Worm (Caenorhabditis elegans): ENCODE measurements around the gene oac-55.

oac-55 gene

ce11 chrV:3760839-3761238, at the start of gene oac-55:
Gene oac-55 (plus strand): TSS chrV:3761139.
- TF ChIP-seq unc-62 (GFP tag; optimal IDR thresholded peaks at IDR 0.05) = no peak

ce11 chrV:3711544-3711943, 49.4 kb upstream of the oac-55 start:
- TF ChIP-seq unc-62 (GFP tag; optimal IDR thresholded peaks at IDR 0.05) = no peak

- no peak for TF ChIP-seq unc-62 (GFP tag; optimal IDR thresholded peaks at IDR 0.05)
Measured at ce11 chrV:3712192-3712591, 48.7 kb upstream of the oac-55 start.

- TF ChIP-seq unc-62 (GFP tag; optimal IDR thresholded peaks at IDR 0.05) = no peak
Measured at ce11 chrV:3712955-3713354, 48.0 kb upstream of the oac-55 start.

ce11 chrV:3714750-3715149, 46.2 kb upstream of the oac-55 start:
- no peak for TF ChIP-seq unc-62 (GFP tag; optimal IDR thresholded peaks at IDR 0.05)

ce11 chrV:3715488-3716019, 45.4 kb upstream of the oac-55 start, which contains the start of gene nrsn-1:
Gene nrsn-1 (minus strand): TSS chrV:3715969.
- TF ChIP-seq unc-62 (GFP tag; optimal IDR thresholded peaks at IDR 0.05) = no peak

ce11 chrV:3716279-3716887, 44.6 kb upstream of the oac-55 start:
- TF ChIP-seq unc-62 (GFP tag; optimal IDR thresholded peaks at IDR 0.05) = no peak

ce11 chrV:3717751-3718150, 43.2 kb upstream of the oac-55 start:
- TF ChIP-seq unc-62 (GFP tag; optimal IDR thresholded peaks at IDR 0.05) = no peak

ce11 chrV:3718507-3718906, 42.4 kb upstream of the oac-55 start:
- no peak for TF ChIP-seq unc-62 (GFP tag; optimal IDR thresholded peaks at IDR 0.05)

- no peak for TF ChIP-seq unc-62 (GFP tag; optimal IDR thresholded peaks at IDR 0.05)
Measured at ce11 chrV:3724772-3725171, 36.2 kb upstream of the oac-55 start, which contains the start of gene str-30. Gene str-30 (plus strand): TSS chrV:3725072.

ce11 chrV:3738409-3738808, 22.5 kb upstream of the oac-55 start:
- no peak for TF ChIP-seq unc-62 (GFP tag; optimal IDR thresholded peaks at IDR 0.05)

ce11 chrV:3739302-3739701, 21.6 kb upstream of the oac-55 start, which contains the start of gene hpo-36:
Gene hpo-36 (minus strand): TSS chrV:3739402.
- no peak for TF ChIP-seq unc-62 (GFP tag; optimal IDR thresholded peaks at IDR 0.05)

- TF ChIP-seq unc-62 (GFP tag; optimal IDR thresholded peaks at IDR 0.05) = no peak
Measured at ce11 chrV:3743172-3743626, 17.7 kb upstream of the oac-55 start, which contains the start of gene mtm-9. Gene mtm-9 (plus strand): TSS chrV:3743576.

ce11 chrV:3750328-3750727, 10.6 kb upstream of the oac-55 start:
- TF ChIP-seq unc-62 (GFP tag; optimal IDR thresholded peaks at IDR 0.05) = no peak

ce11 chrV:3756887-3757286, 4.1 kb upstream of the oac-55 start, which contains the start of gene gid-7:
Gene gid-7 (minus strand): TSS chrV:3757074.
- TF ChIP-seq unc-62 (GFP tag; optimal IDR thresholded peaks at IDR 0.05) = no peak

- TF ChIP-seq unc-62 (GFP tag; optimal IDR thresholded peaks at IDR 0.05) = no peak
Measured at ce11 chrV:3759419-3759915, 1.5 kb upstream of the oac-55 start, which contains the start of gene chk-1. Gene chk-1 (minus strand): TSS chrV:3759469.

- TF ChIP-seq unc-62 (GFP tag; optimal IDR thresholded peaks at IDR 0.05) = no peak
Measured at ce11 chrV:3761829-3762228, 890 bp downstream of the oac-55 start.

All from whole organism, dauer.